Worm (Caenorhabditis elegans): ENCODE data around the gene F22E5.20.
"Not testable (repeated sequence)": the region's sequence is repeated elsewhere in the genome, so short reads cannot be mapped to it uniquely, and the experiment has no call there.

F22E5.20 gene

DNA sequence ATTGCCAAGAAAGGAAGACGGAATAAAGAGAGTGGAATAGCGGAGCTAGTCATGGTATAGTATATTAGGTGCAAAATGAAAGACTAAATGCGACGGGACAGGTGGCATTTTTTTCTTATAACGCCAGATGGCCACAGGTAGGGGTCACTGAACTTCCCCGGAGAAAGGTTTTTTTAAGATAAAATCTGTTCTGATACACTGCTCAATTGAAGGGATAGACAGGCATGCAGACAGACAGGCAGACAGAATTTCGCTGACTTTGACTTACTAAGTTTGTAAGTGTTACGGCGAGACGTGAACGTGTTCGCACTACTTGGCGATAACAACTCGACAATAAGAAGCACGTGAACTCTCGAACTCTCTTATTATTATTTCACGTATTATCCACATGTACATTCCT, at the start of gene F22E5.20, which contains the start of gene F22E5.1:
Gene F22E5.20, minus strand, starts transcription at position 101 of the 400 bp plus-strand sequence.
Gene F22E5.1, plus strand, starts transcription at position 242 of the 400 bp plus-strand sequence.
- TF ChIP-seq sptf-1, unc-39, zip-8 (tag; optimal IDR thresholded peaks at IDR 0.05): not testable (repeated sequence)

DNA sequence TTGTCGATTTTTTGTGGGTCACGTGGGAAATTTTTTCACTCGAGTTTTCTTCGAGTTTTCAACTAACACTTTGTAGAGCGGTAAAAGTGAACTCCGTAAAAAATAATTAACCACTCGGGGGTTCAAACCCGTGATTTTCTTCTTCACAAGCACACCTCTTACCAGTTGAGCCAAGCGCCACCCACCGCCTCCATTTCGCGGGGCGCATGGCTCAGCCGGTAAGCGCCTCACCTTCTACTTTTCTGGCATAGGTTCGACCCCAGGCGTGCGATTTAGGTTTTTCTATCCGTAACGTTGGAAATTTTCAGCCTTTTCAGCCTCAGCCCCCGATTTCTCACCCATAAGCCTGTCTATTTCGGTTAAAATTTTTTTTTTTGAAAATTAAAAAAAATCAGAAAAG, 48.6 kb upstream of the F22E5.20 start:
- TF ChIP-seq snpc-4 (tag; optimal IDR thresholded peaks at IDR 0.05) (no peak), unc-62 (GFP tag; optimal IDR thresholded peaks at IDR 0.05) (no peak), elt-1 (tag; optimal IDR thresholded peaks at IDR 0.05; ENCODE audit: borderline replicate concordance, insufficient read depth) (no peak), nhr-237 (tag; optimal IDR thresholded peaks at IDR 0.05) (no peak), mls-2 (tag; optimal IDR thresholded peaks at IDR 0.05) (no peak), lsy-2 (tag; optimal IDR thresholded peaks at IDR 0.05) (no peak), unc-120 (tag; optimal IDR thresholded peaks at IDR 0.05; ENCODE audit: poor library complexity, severe bottlenecking) (no peak), nhr-12 (tag; optimal IDR thresholded peaks at IDR 0.05) (no peak), pha-4 (tag; optimal IDR thresholded peaks at IDR 0.05) (no peak)

DNA sequence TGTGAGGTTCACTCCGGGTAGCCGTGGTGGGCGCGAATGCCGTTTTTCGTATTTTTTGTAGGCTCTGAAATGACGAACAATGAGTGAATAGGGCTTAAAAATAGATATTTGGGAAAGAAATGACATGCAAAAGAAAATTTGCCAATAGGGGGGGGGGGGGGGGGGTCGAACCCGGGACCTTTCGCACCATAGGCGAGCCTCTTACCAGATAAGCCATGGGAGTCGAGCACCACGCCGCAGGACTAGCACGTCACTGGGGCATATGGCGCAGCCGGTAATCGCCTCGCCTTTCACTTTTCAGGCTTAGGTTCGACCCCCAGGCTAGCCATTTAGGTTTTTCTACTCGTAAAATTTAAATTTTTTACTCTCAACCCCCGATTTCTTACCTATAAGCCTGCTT, 45.8 kb upstream of the F22E5.20 start:
- no peak for TF ChIP-seq ham-2 (GFP tag; optimal IDR thresholded peaks at IDR 0.05)
- no peak for TF ChIP-seq mls-2 (tag; optimal IDR thresholded peaks at IDR 0.05)
- TF ChIP-seq lin-32 (GFP tag; optimal IDR thresholded peaks at IDR 0.05), result no peak
- TF ChIP-seq lsy-2 (tag; optimal IDR thresholded peaks at IDR 0.05), result no peak
- TF ChIP-seq flh-1 (GFP tag; optimal IDR thresholded peaks at IDR 0.05), result no peak
- no peak for TF ChIP-seq nhr-28 (tag; optimal IDR thresholded peaks at IDR 0.05)
- TF ChIP-seq nhr-12 (tag; optimal IDR thresholded peaks at IDR 0.05), result no peak
- TF ChIP-seq elt-3 (tag; optimal IDR thresholded peaks at IDR 0.05), result no peak
- no peak for TF ChIP-seq hlh-1 (tag; optimal IDR thresholded peaks at IDR 0.05)
- TF ChIP-seq M03D4.4 (tag; optimal IDR thresholded peaks at IDR 0.05), result no peak
- TF ChIP-seq sem-2 (GFP tag; optimal IDR thresholded peaks at IDR 0.05), result no peak
- TF ChIP-seq ceh-39 (tag; optimal IDR thresholded peaks at IDR 0.05), result no peak
- TF ChIP-seq zip-8 (tag; optimal IDR thresholded peaks at IDR 0.05), result no peak
- no peak for TF ChIP-seq ztf-11 (tag; optimal IDR thresholded peaks at IDR 0.05)

DNA sequence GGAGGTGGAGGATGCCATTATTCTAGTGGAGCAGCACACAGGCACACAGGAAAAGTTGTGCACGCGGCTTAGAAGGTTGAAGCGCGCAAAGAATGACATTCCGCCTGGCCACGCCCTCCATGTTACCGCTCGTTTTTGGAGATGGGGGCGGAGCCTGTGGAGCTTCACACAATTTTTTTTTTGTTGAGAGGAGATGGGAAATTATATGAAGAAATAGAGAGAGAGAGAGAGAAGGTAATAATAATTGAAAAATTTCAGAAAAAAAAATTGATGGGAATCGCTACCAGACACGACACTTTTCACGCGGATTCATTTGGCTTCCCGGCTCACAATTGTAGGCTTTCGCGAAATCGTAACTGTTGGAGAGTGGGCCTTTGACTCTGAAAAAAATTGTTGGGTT, 43.9 kb upstream of the F22E5.20 start, which contains the start of gene T05A8.3:
Gene T05A8.3, minus strand, starts transcription at position 101 of the 400 bp plus-strand sequence.
- TF ChIP-seq elt-1 (tag; optimal IDR thresholded peaks at IDR 0.05; ENCODE audit: borderline replicate concordance, insufficient read depth) (no peak), zip-8 (tag; optimal IDR thresholded peaks at IDR 0.05) (no peak), nhr-76 (tag; optimal IDR thresholded peaks at IDR 0.05) (no peak), nhr-28 (tag; optimal IDR thresholded peaks at IDR 0.05) (no peak), ceh-43 (GFP tag; optimal IDR thresholded peaks at IDR 0.05) (no peak), unc-120 (tag; optimal IDR thresholded peaks at IDR 0.05; ENCODE audit: poor library complexity, severe bottlenecking) (no peak), unc-62 (GFP tag; optimal IDR thresholded peaks at IDR 0.05) (no peak), tbx-8 (GFP tag; optimal IDR thresholded peaks at IDR 0.05) (no peak), mab-5 (tag; optimal IDR thresholded peaks at IDR 0.05) (no peak), nhr-12 (tag; optimal IDR thresholded peaks at IDR 0.05) (no peak), flh-1 (GFP tag; optimal IDR thresholded peaks at IDR 0.05) (no peak), drap-1 (GFP tag; optimal IDR thresholded peaks at IDR 0.05) (no peak), sptf-1 (tag; optimal IDR thresholded peaks at IDR 0.05) (no peak), snpc-4 (tag; optimal IDR thresholded peaks at IDR 0.05) (no peak), mls-2 (tag; optimal IDR thresholded peaks at IDR 0.05) (no peak)

DNA sequence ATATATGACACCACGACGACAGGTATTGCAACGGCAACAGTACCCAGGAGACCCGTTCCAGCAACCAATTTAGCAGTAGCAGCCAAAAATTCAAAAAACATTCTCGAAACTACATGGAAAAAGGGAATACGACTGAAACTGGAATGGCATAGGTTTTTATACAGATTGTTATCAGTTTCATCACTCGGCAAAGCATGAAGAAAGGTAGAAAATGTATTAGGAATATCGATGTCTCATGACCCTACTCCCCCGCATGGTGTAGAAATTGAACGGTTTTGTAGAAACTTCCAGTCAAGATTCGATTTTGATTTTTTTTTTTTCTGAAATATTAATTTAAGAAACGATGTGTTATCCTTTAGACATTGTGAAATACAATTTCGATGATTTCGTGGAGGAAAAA, 37.5 kb upstream of the F22E5.20 start, which contains the start of gene T05A8.2:
Gene T05A8.2, minus strand, starts transcription at position 101 of the 400 bp plus-strand sequence.
- TF ChIP-seq mep-1 (tag; optimal IDR thresholded peaks at IDR 0.05) (no peak), lin-13 (tag; optimal IDR thresholded peaks at IDR 0.05) (no peak), elt-1 (tag; optimal IDR thresholded peaks at IDR 0.05; ENCODE audit: borderline replicate concordance, insufficient read depth) (no peak), ces-1 (GFP tag; optimal IDR thresholded peaks at IDR 0.05) (no peak), unc-39 (tag; optimal IDR thresholded peaks at IDR 0.05) (no peak), ceh-83 (GFP tag; optimal IDR thresholded peaks at IDR 0.05) (no peak), cnd-1 (tag; optimal IDR thresholded peaks at IDR 0.05) (no peak)

All from whole organism, mixed stage, embryonic.